Worm (Caenorhabditis elegans) whole organism, L2 larva: Measurements from ENCODE around the gene pri-1.

ENCODE experiments used
- aly-2 ChIP-seq: fragments of 150-350 bp; optimal IDR thresholded peaks from 2 replicates; lab custom pipeline; 2014; ENCODE audit warnings: missing biosample characterization, missing genetic modification characterization
- ceh-82 ChIP-seq: fragments of 150-350 bp; optimal IDR thresholded peaks from 2 replicates; lab custom pipeline; 2014; ENCODE audit warnings: missing biosample characterization, missing genetic modification characterization
- egl-27 ChIP-seq: sonication (generic microtip); optimal IDR thresholded peaks from 3 replicates; lab custom pipeline; 2017; ENCODE audit warnings: missing biosample characterization, missing genetic modification reagents, missing genetic modification characterization
- elt-1 ChIP-seq: fragments of 150-350 bp; optimal IDR thresholded peaks from 2 replicates; lab custom pipeline; 2014; ENCODE audit warnings: missing biosample characterization, missing genetic modification characterization
- lin-39 ChIP-seq: fragments of 150-350 bp; optimal IDR thresholded peaks from 2 replicates; lab custom pipeline; 2014; ENCODE audit warnings: missing biosample characterization, missing genetic modification reagents, missing genetic modification characterization
- ztf-11 ChIP-seq: sonication (generic microtip); optimal IDR thresholded peaks from 2 replicates; lab custom pipeline; 2017; ENCODE audit warnings: missing biosample characterization, missing genetic modification characterization

DNA sequence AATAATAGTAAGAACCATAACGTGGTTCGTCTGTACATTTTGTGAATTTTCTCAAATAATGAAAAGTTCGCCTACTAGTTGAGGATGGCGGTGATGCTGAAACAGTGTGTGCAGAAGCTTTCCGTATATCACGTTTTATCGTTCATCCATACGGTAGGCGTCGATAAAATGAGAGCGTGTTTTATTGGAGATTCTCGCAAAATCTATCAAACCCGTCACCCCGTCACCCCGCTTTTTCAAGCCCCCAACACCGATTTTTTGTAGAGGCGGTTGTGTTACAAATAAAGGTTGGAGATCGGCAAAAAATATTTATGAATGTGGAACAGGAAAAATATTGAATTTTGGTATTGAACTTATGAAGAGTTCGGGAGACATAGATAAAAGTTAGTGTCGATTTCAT lies 5.4 kb downstream of the pri-1 start, which contains the start of gene clec-161:
- TF ChIP-seq elt-1 (tag; lab: Kevin White, UChicago) (no peak), lin-39 (tag; lab: Kevin White, UChicago) (no peak), ceh-82 (tag; lab: Kevin White, UChicago) (no peak), ztf-11 (tag; lab: Kevin White, UChicago) (no peak), egl-27 (tag; lab: Kevin White, UChicago) (no peak), aly-2 (tag; lab: Kevin White, UChicago) (no peak)
